Fruit fly (Drosophila melanogaster): ENCODE results near the gene CG1440.

DNA sequence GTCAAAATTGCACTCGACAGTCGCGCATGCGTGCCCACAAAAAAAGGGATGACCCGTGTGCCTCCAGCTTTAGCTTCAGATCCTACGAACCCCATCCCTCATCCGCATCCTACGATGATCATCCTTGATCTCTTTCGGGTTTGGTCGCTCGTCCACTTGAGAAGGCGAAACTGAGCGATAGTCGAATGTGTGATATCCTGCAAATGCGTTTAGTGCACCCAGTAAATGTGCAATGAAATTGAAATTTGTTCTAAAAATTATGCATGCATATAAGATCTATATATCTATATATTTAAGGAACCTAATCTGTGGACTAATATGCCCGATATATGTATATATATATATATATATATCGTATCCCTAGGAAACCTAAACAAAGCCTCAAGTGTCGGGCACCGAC is 7.4 kb downstream of the CG1440 start:
- TF ChIP-seq h (optimal IDR thresholded peaks at IDR 0.05), result no peak
- no peak for TF ChIP-seq ttk (optimal IDR thresholded peaks at IDR 0.05)
- no peak for TF ChIP-seq psq (optimal IDR thresholded peaks at IDR 0.05)
- no peak for TF ChIP-seq Myc (optimal IDR thresholded peaks at IDR 0.05)
- TF ChIP-seq insv (optimal IDR thresholded peaks at IDR 0.05), result no peak
- TF ChIP-seq Sin3A (optimal IDR thresholded peaks at IDR 0.05), result no peak
